Worm (Caenorhabditis elegans) whole organism, L3 larva: Measurements from ENCODE around the gene W08E12.7.
"Not testable (repeated sequence)": the region's sequence is repeated elsewhere in the genome, so short reads cannot be mapped to it uniquely, and the experiment has no call there.

ENCODE experiments used
- R02D3.7 ChIP-seq: fragments of 150-350 bp; optimal IDR thresholded peaks from 2 replicates; lab custom pipeline; 2014; ENCODE audit warnings: missing biosample characterization, missing genetic modification characterization
- ZK546.5 ChIP-seq: sonication (generic microtip); optimal IDR thresholded peaks from 2 replicates; lab custom pipeline; 2017; ENCODE audit warnings: missing biosample characterization, missing genetic modification characterization
- aly-2 ChIP-seq: fragments of 150-350 bp; optimal IDR thresholded peaks from 2 replicates; lab custom pipeline; 2014; ENCODE audit warnings: missing biosample characterization, missing genetic modification characterization
- ama-1 ChIP-seq: fragments of 150-350 bp; optimal IDR thresholded peaks from 2 replicates; lab custom pipeline; 2018
- ceh-16 ChIP-seq: sonication (generic microtip); optimal IDR thresholded peaks from 2 replicates; lab custom pipeline; 2017; ENCODE audit warnings: missing biosample characterization, missing genetic modification characterization
- ceh-28 ChIP-seq: fragments of 150-350 bp; optimal IDR thresholded peaks from 2 replicates; lab custom pipeline; 2014; ENCODE audit warnings: missing biosample characterization, missing genetic modification reagents, missing genetic modification characterization
- ceh-82 ChIP-seq: fragments of 150-350 bp; optimal IDR thresholded peaks from 2 replicates; lab custom pipeline; 2014; ENCODE audit warnings: missing biosample characterization, missing genetic modification characterization
- ceh-9 ChIP-seq: sonication (generic microtip); optimal IDR thresholded peaks from 2 replicates; lab custom pipeline; 2018; ENCODE audit warnings: missing biosample characterization, missing genetic modification characterization
- daf-12 ChIP-seq: fragments of 150-350 bp; optimal IDR thresholded peaks from 2 replicates; lab custom pipeline; 2014; ENCODE audit warnings: missing biosample characterization, missing genetic modification reagents, missing genetic modification characterization
- egl-27 ChIP-seq: sonication (generic microtip); optimal IDR thresholded peaks from 4 replicates; lab custom pipeline; 2017; ENCODE audit warnings: missing biosample characterization, missing genetic modification reagents, missing genetic modification characterization
- egl-5 ChIP-seq: fragments of 150-350 bp; optimal IDR thresholded peaks from 2 replicates; lab custom pipeline; 2017; ENCODE audit warnings: missing biosample characterization, missing genetic modification reagents, missing genetic modification characterization, inconsistent platforms
- elt-1 ChIP-seq: fragments of 150-350 bp; optimal IDR thresholded peaks from 2 replicates; lab custom pipeline; 2014; ENCODE audit warnings: missing biosample characterization, missing genetic modification characterization
- elt-2 ChIP-seq: sonication (generic microtip); optimal IDR thresholded peaks from 2 replicates; lab custom pipeline; 2016; ENCODE audit warnings: missing genetic modification reagents, mild to moderate bottlenecking, missing genetic modification characterization, missing compliant biosample characterization
- elt-3 ChIP-seq, 3 experiments: fragments of 150-350 bp in 1 of 3; sonication (generic microtip) in 2 of 3; optimal IDR thresholded peaks; 2 replicates in 2 of 3; 4 replicates in 1 of 3; lab custom pipeline; 2014 to 2017; ENCODE audit warnings: missing biosample characterization in 3 of 3, missing genetic modification characterization in 3 of 3
- eor-1 ChIP-seq, 2 experiments: fragments of 150-350 bp; optimal IDR thresholded peaks; 2 replicates each; lab custom pipeline; 2014 to 2018; ENCODE audit warnings: missing biosample characterization in 2 of 2, missing genetic modification characterization in 2 of 2
- fkh-10 ChIP-seq: sonication (generic microtip); optimal IDR thresholded peaks from 2 replicates; lab custom pipeline; 2017; ENCODE audit warnings: missing biosample characterization, missing genetic modification reagents, missing genetic modification characterization
- fkh-2 ChIP-seq: fragments of 150-350 bp; optimal IDR thresholded peaks from 2 replicates; lab custom pipeline; 2014; ENCODE audit warnings: missing biosample characterization, missing genetic modification reagents, missing genetic modification characterization
- fos-1 ChIP-seq: fragments of 150-350 bp; optimal IDR thresholded peaks from 2 replicates; lab custom pipeline; 2014; ENCODE audit warnings: missing biosample characterization, missing genetic modification characterization
- hmg-11 ChIP-seq: sonication (generic microtip); optimal IDR thresholded peaks from 2 replicates; lab custom pipeline; 2016; ENCODE audit warnings: missing genetic modification characterization, missing compliant biosample characterization
- jun-1 ChIP-seq: fragments of 150-350 bp; optimal IDR thresholded peaks from 2 replicates; lab custom pipeline; 2014; ENCODE audit warnings: missing biosample characterization, missing genetic modification reagents, missing genetic modification characterization
- lin-15B ChIP-seq: fragments of 150-350 bp; optimal IDR thresholded peaks from 2 replicates; lab custom pipeline; 2014; ENCODE audit warnings: missing biosample characterization, missing genetic modification characterization
- lin-39 ChIP-seq: fragments of 150-350 bp; optimal IDR thresholded peaks from 2 replicates; lab custom pipeline; 2018; ENCODE audit warnings: missing biosample characterization, missing genetic modification reagents, missing genetic modification characterization
- lsy-12 ChIP-seq: sonication (generic microtip); optimal IDR thresholded peaks from 2 replicates; lab custom pipeline; 2016; ENCODE audit warnings: mild to moderate bottlenecking, missing genetic modification characterization, missing compliant biosample characterization
- mdl-1 ChIP-seq: fragments of 150-350 bp; optimal IDR thresholded peaks from 2 replicates; lab custom pipeline; 2014; ENCODE audit warnings: missing biosample characterization, missing genetic modification characterization
- mml-1 ChIP-seq: fragments of 150-350 bp; sonication (generic microtip); optimal IDR thresholded peaks from 3 replicates; lab custom pipeline; 2014; ENCODE audit warnings: missing biosample characterization, missing genetic modification characterization
- nfya-1 ChIP-seq: sonication (generic microtip); optimal IDR thresholded peaks from 2 replicates; lab custom pipeline; 2017; ENCODE audit warnings: missing genetic modification characterization, mild to moderate bottlenecking, missing compliant biosample characterization, antibody characterized with exemption, moderate library complexity; ENCODE audit not compliant: insufficient read depth
- nhr-11 ChIP-seq: fragments of 150-350 bp; optimal IDR thresholded peaks from 2 replicates; lab custom pipeline; 2014; ENCODE audit warnings: missing biosample characterization, missing genetic modification characterization
- nhr-12 ChIP-seq: fragments of 150-350 bp; optimal IDR thresholded peaks from 2 replicates; lab custom pipeline; 2014; ENCODE audit warnings: missing biosample characterization, missing genetic modification characterization
- nhr-23 ChIP-seq: fragments of 150-350 bp; optimal IDR thresholded peaks from 2 replicates; lab custom pipeline; 2014; ENCODE audit warnings: missing biosample characterization, missing genetic modification reagents, missing genetic modification characterization
- nhr-237 ChIP-seq: fragments of 150-350 bp; optimal IDR thresholded peaks from 2 replicates; lab custom pipeline; 2014; ENCODE audit warnings: missing biosample characterization, missing genetic modification characterization
- nhr-25 ChIP-seq: sonication (generic microtip); optimal IDR thresholded peaks from 2 replicates; lab custom pipeline; 2017; ENCODE audit warnings: missing biosample characterization, missing genetic modification characterization
- nhr-28 ChIP-seq: fragments of 150-350 bp; optimal IDR thresholded peaks from 2 replicates; lab custom pipeline; 2014; ENCODE audit warnings: missing biosample characterization, missing genetic modification characterization
- nhr-43 ChIP-seq: sonication (generic microtip); optimal IDR thresholded peaks from 2 replicates; lab custom pipeline; 2016; ENCODE audit warnings: mild to moderate bottlenecking, missing genetic modification characterization, missing compliant biosample characterization; ENCODE audit not compliant: poor library complexity, severe bottlenecking
- nhr-67 ChIP-seq: fragments of 150-350 bp; optimal IDR thresholded peaks from 2 replicates; lab custom pipeline; 2014; ENCODE audit warnings: missing biosample characterization, missing genetic modification characterization
- nhr-76 ChIP-seq: fragments of 150-350 bp; sonication (generic microtip); optimal IDR thresholded peaks from 5 replicates; lab custom pipeline; 2014; ENCODE audit warnings: missing biosample characterization, missing genetic modification characterization
- nhr-77 ChIP-seq: fragments of 150-350 bp; optimal IDR thresholded peaks from 2 replicates; lab custom pipeline; 2014; ENCODE audit warnings: missing biosample characterization, missing genetic modification characterization
- pha-4 ChIP-seq: fragments of 150-350 bp; optimal IDR thresholded peaks from 2 replicates; lab custom pipeline; 2014; ENCODE audit warnings: missing biosample characterization, missing genetic modification reagents, missing genetic modification characterization
- pqm-1 ChIP-seq: fragments of 150-350 bp; optimal IDR thresholded peaks from 2 replicates; lab custom pipeline; 2017; ENCODE audit warnings: missing biosample characterization, missing genetic modification characterization, inconsistent platforms
- sea-2 ChIP-seq: fragments of 150-350 bp; sonication (generic microtip); optimal IDR thresholded peaks from 4 replicates; lab custom pipeline; 2014; ENCODE audit warnings: missing biosample characterization, missing genetic modification reagents, missing genetic modification characterization
- skn-1 ChIP-seq: fragments of 150-350 bp; optimal IDR thresholded peaks from 2 replicates; lab custom pipeline; 2014; ENCODE audit warnings: missing biosample characterization, missing genetic modification characterization
- snpc-4 ChIP-seq: fragments of 150-350 bp; optimal IDR thresholded peaks from 2 replicates; lab custom pipeline; 2014; ENCODE audit warnings: missing biosample characterization, missing genetic modification characterization
- tbx-2 ChIP-seq: sonication (generic microtip); optimal IDR thresholded peaks from 2 replicates; lab custom pipeline; 2016; ENCODE audit warnings: mild to moderate bottlenecking, missing genetic modification characterization, missing compliant biosample characterization
- unc-39 ChIP-seq: sonication (generic microtip); optimal IDR thresholded peaks from 4 replicates; lab custom pipeline; 2017; ENCODE audit warnings: missing biosample characterization, missing genetic modification characterization
- unc-62 ChIP-seq: fragments of 150-350 bp; sonication (generic microtip); optimal IDR thresholded peaks from 4 replicates; lab custom pipeline; 2014; ENCODE audit warnings: missing biosample characterization, missing genetic modification reagents, missing genetic modification characterization
- zag-1 ChIP-seq: fragments of 150-350 bp; optimal IDR thresholded peaks from 2 replicates; lab custom pipeline; 2014; ENCODE audit warnings: missing biosample characterization, missing genetic modification characterization
- ztf-11 ChIP-seq: fragments of 150-350 bp; optimal IDR thresholded peaks from 2 replicates; lab custom pipeline; 2014; ENCODE audit warnings: missing biosample characterization, missing genetic modification characterization
- ztf-4 ChIP-seq: fragments of 150-350 bp; optimal IDR thresholded peaks from 2 replicates; lab custom pipeline; 2014; ENCODE audit warnings: missing biosample characterization, missing genetic modification characterization

Gene W08E12.7

DNA sequence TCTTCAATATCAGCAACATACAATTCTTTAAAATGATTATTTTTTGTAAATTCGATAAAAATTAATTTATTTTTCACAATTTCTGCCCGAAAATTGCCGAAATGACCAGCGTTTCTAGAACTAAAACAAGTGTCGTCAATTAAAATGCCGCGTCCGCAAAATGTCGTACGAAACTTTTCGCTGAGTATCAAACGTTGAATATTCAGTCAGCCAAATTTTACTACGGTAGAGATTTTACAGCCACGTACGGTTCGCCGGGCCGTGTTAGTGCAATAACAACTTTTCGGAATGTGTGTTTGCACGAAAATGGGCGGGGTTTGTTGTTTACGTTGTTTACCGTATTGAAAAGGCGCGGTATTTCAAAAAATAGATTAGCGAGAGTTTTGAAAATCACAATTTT is 18.4 kb downstream of the W08E12.7 start:
- TF ChIP-seq tbx-2 (tag; lab: Kevin White, UChicago), result peak; percentile 20
- TF ChIP-seq nfya-1 (tag; lab: Kevin White, UChicago), result peak; percentile 40
- peak; percentile 55 for TF ChIP-seq lsy-12 (tag; lab: Kevin White, UChicago)
- TF ChIP-seq nhr-23, result peak; percentile 25
- TF ChIP-seq elt-2 (tag; lab: Kevin White, UChicago), result peak; percentile 62
- peak; percentile 50 for TF ChIP-seq lin-15B (tag; lab: Kevin White, UChicago)
- TF ChIP-seq nhr-43, result peak; percentile 83
- TF ChIP-seq R02D3.7 (tag; lab: Kevin White, UChicago), result peak; percentile 6
- TF ChIP-seq nhr-25 (tag; lab: Kevin White, UChicago), result peak; percentile 31

DNA sequence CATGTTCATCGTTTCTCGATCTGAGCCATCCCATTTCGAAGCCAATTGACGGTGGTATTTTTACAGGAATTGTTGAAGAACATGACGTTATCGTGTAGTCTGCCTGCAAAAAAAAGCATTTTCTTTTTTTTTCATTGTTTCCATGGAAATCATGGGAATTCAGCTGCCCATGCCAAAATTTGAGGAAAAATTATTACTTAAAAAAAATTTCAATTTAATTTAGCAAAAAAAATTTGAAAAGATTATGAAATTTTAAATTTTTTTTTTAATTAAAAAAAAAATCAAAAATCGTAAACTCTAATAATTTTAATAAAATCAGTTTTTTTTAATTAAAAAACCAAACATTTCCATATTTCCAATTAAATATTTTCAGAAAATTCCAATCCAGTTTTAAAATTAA is 36.8 kb downstream of the W08E12.7 start, which contains the start of gene F42A6.5:
Gene F42A6.5, minus strand, starts transcription at position 101 of the 400 bp plus-strand sequence.
- TF ChIP-seq lin-39, nfya-1, ZK546.5 (tag; lab: Kevin White, UChicago): not testable (repeated sequence)

DNA sequence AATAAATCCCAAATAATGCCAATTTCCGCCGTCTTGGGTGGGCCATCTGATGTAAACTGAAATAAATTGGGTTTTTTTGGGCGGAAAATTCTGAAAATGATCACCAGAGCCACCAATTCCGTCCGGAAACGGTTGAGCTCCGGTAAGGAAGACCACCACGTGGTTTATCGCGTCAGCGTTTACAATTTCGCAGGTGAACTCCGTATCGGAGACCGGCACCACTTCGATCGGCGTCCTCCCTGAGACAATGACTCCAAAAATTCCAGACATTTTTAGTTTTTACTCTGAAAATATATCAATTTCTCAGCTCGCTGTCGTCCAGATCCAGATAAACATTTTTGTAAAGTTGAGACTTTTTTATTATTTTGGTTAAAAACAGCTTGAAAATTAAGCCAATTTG is 41.6 kb downstream of the W08E12.7 start, which contains the start of gene F42A6.6:
Gene F42A6.6, minus strand, starts transcription at position 289 of the 400 bp plus-strand sequence.
- TF ChIP-seq nhr-11 (no peak), nhr-28 (tag; lab: Kevin White, UChicago) (no peak), tbx-2 (tag; lab: Kevin White, UChicago) (no peak), nhr-237 (tag; lab: Kevin White, UChicago) (no peak), elt-2 (tag; lab: Kevin White, UChicago) (peak; percentile 30), R02D3.7 (tag; lab: Kevin White, UChicago) (no peak), hmg-11 (tag; lab: Kevin White, UChicago) (no peak), ama-1 (peak; percentile 93), nhr-23 (peak; percentile 26), ztf-11 (tag; lab: Kevin White, UChicago) (no peak), zag-1 (tag; lab: Kevin White, UChicago) (no peak), nhr-77 (tag; lab: Kevin White, UChicago) (no peak), nhr-67 (tag; lab: Kevin White, UChicago) (no peak), mml-1 (tag; lab: Kevin White, UChicago) (no peak), ceh-82 (tag; lab: Kevin White, UChicago) (no peak), aly-2 (tag; lab: Kevin White, UChicago) (peak; percentile 13), pha-4 (no peak), lsy-12 (tag; lab: Kevin White, UChicago) (peak; percentile 10), ZK546.5 (tag; lab: Kevin White, UChicago) (no peak), nhr-43 (no peak), unc-62 (GFP tag; lab: Kevin White, UChicago) (no peak), ceh-28 (peak; percentile 10), skn-1 (tag; lab: Kevin White, UChicago) (no peak), pqm-1 (tag; lab: Kevin White, UChicago) (no peak), eor-1 (tag; optimal IDR thresholded peaks at IDR 0.05; lab: Kevin White, UChicago) (no peak), egl-27 (tag; lab: Kevin White, UChicago) (no peak), unc-39 (tag; lab: Kevin White, UChicago) (no peak), fkh-10 (GFP tag; lab: Kevin White, UChicago) (no peak), sea-2 (no peak), fkh-2 (tag; lab: Kevin White, UChicago) (no peak), ztf-4 (no peak), jun-1 (tag; lab: Kevin White, UChicago) (no peak), daf-12 (tag; lab: Kevin White, UChicago) (no peak), egl-5 (tag; lab: Kevin White, UChicago) (no peak), mdl-1 (tag; lab: Kevin White, UChicago) (no peak), ceh-16 (tag; lab: Kevin White, UChicago) (no peak), fos-1 (tag; lab: Kevin White, UChicago) (no peak), elt-3 (tag; optimal IDR thresholded peaks at IDR 0.05; lab: Kevin White, UChicago) (no peak), elt-1 (tag; lab: Kevin White, UChicago) (no peak), lin-39 (tag; lab: Kevin White, UChicago) (no peak), nhr-12 (no peak), lin-15B (tag; lab: Kevin White, UChicago) (no peak), ceh-9 (tag; lab: Kevin White, UChicago) (no peak), nhr-76 (tag; lab: Kevin White, UChicago) (no peak), nfya-1 (tag; lab: Kevin White, UChicago) (no peak), snpc-4 (tag; lab: Kevin White, UChicago) (no peak), nhr-25 (tag; lab: Kevin White, UChicago) (peak; percentile 31)
